Worm (Caenorhabditis elegans): ENCODE results near the gene C13G3.12.
A peak's percentile ranks its signal among the peaks of the same experiment; 100 is the strongest.

C13G3.12 gene

ce11 chrV:11022817-11023216, at the start of gene C13G3.12, which contains the start of gene hot-6:
C13G3.12 (minus strand) TSS chrV:11022917.
hot-6 (minus strand) TSS chrV:11022937.
- no peak for TF ChIP-seq zag-1 (tag; optimal IDR thresholded peaks at IDR 0.05)
- TF ChIP-seq mml-1 (tag; optimal IDR thresholded peaks at IDR 0.05): no peak
- no peak for TF ChIP-seq fkh-2 (tag; optimal IDR thresholded peaks at IDR 0.05)
- no peak for TF ChIP-seq lin-39 (tag; optimal IDR thresholded peaks at IDR 0.05)
- no peak for TF ChIP-seq elt-3 (tag; optimal IDR thresholded peaks at IDR 0.05)
- TF ChIP-seq ztf-11 (tag; optimal IDR thresholded peaks at IDR 0.05): no peak
- TF ChIP-seq ceh-16 (tag; optimal IDR thresholded peaks at IDR 0.05): no peak
- no peak for TF ChIP-seq lin-15B (tag; optimal IDR thresholded peaks at IDR 0.05)

ce11 chrV:11071453-11071852, 48.7 kb upstream of the C13G3.12 start:
- TF ChIP-seq ama-1 (optimal IDR thresholded peaks at IDR 0.05): peak; percentile 20
- TF ChIP-seq ceh-9 (tag; optimal IDR thresholded peaks at IDR 0.05): no peak
- TF ChIP-seq fkh-2 (tag; optimal IDR thresholded peaks at IDR 0.05): no peak
- TF ChIP-seq egl-5 (tag; optimal IDR thresholded peaks at IDR 0.05): no peak
- TF ChIP-seq ztf-11 (tag; optimal IDR thresholded peaks at IDR 0.05): no peak
- no peak for TF ChIP-seq fkh-10 (GFP tag; optimal IDR thresholded peaks at IDR 0.05)

DNA sequence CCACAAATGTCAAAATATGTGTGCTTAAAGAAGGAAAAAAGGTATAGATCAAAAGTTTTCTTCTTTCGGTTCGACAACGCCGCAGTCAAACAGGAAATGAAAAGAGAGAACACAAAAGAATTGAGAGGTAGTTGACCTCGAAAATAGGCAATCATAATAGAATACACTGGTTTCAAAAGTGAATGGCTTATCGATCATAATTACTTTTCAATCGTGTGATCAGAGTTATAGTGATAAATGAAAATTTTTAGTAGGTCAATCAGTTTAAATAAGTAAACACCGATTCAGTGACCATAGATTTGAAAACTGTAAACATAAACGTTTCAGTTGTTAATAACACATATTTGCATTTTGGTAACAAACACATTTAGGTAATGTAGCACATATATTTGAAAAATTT, 47.7 kb upstream of the C13G3.12 start:
- TF ChIP-seq unc-39 (tag; optimal IDR thresholded peaks at IDR 0.05) (no peak), ceh-9 (tag; optimal IDR thresholded peaks at IDR 0.05) (no peak), R02D3.7 (tag; optimal IDR thresholded peaks at IDR 0.05) (no peak), tbx-2 (tag; optimal IDR thresholded peaks at IDR 0.05) (no peak), eor-1 (tag; optimal IDR thresholded peaks at IDR 0.05) (no peak), lsy-12 (tag; optimal IDR thresholded peaks at IDR 0.05) (no peak), ZK546.5 (tag; optimal IDR thresholded peaks at IDR 0.05) (no peak), lin-15B (tag; optimal IDR thresholded peaks at IDR 0.05) (no peak), fkh-10 (GFP tag; optimal IDR thresholded peaks at IDR 0.05) (no peak), ceh-82 (tag; optimal IDR thresholded peaks at IDR 0.05) (no peak), egl-5 (tag; optimal IDR thresholded peaks at IDR 0.05) (no peak), sea-2 (GFP tag; optimal IDR thresholded peaks at IDR 0.05) (no peak), nhr-77 (tag; optimal IDR thresholded peaks at IDR 0.05) (no peak), fos-1 (tag; optimal IDR thresholded peaks at IDR 0.05) (no peak), ceh-28 (tag; optimal IDR thresholded peaks at IDR 0.05) (peak; percentile 66), nhr-12 (tag; optimal IDR thresholded peaks at IDR 0.05) (no peak), skn-1 (tag; optimal IDR thresholded peaks at IDR 0.05) (no peak), elt-2 (tag; optimal IDR thresholded peaks at IDR 0.05) (peak; percentile 54), nhr-11 (tag; optimal IDR thresholded peaks at IDR 0.05) (no peak), aly-2 (tag; optimal IDR thresholded peaks at IDR 0.05) (no peak), nhr-25 (tag; optimal IDR thresholded peaks at IDR 0.05) (peak; percentile 36), nhr-237 (tag; optimal IDR thresholded peaks at IDR 0.05) (no peak), nhr-28 (tag; optimal IDR thresholded peaks at IDR 0.05) (no peak), snpc-4 (tag; optimal IDR thresholded peaks at IDR 0.05) (no peak), ceh-16 (tag; optimal IDR thresholded peaks at IDR 0.05) (no peak), nhr-76 (tag; optimal IDR thresholded peaks at IDR 0.05) (no peak), pqm-1 (tag; optimal IDR thresholded peaks at IDR 0.05) (peak; percentile 47), lin-39 (tag; optimal IDR thresholded peaks at IDR 0.05) (no peak), nhr-67 (tag; optimal IDR thresholded peaks at IDR 0.05) (no peak), elt-1 (tag; optimal IDR thresholded peaks at IDR 0.05) (no peak), elt-3 (tag; optimal IDR thresholded peaks at IDR 0.05) (no peak), ztf-4 (tag; optimal IDR thresholded peaks at IDR 0.05) (no peak), nhr-43 (tag; optimal IDR thresholded peaks at IDR 0.05; ENCODE audit: poor library complexity, severe bottlenecking) (peak; percentile 34), fkh-2 (tag; optimal IDR thresholded peaks at IDR 0.05) (no peak), ztf-11 (tag; optimal IDR thresholded peaks at IDR 0.05) (no peak), unc-62 (GFP tag; optimal IDR thresholded peaks at IDR 0.05) (no peak), mml-1 (tag; optimal IDR thresholded peaks at IDR 0.05) (no peak), ama-1 (optimal IDR thresholded peaks at IDR 0.05) (no peak), daf-12 (tag; optimal IDR thresholded peaks at IDR 0.05) (no peak), hmg-11 (tag; optimal IDR thresholded peaks at IDR 0.05) (no peak), egl-27 (tag; optimal IDR thresholded peaks at IDR 0.05) (no peak), jun-1 (tag; optimal IDR thresholded peaks at IDR 0.05) (peak; percentile 2), nfya-1 (tag; optimal IDR thresholded peaks at IDR 0.05; ENCODE audit: insufficient read depth) (no peak), zag-1 (tag; optimal IDR thresholded peaks at IDR 0.05) (no peak), mdl-1 (tag; optimal IDR thresholded peaks at IDR 0.05) (no peak), pha-4 (tag; optimal IDR thresholded peaks at IDR 0.05) (peak; percentile 62), nhr-23 (tag; optimal IDR thresholded peaks at IDR 0.05) (no peak)

Data from whole organism, L3 larva.